Worm (Caenorhabditis elegans): ENCODE measurements around the gene T10B10.9.

DNA sequence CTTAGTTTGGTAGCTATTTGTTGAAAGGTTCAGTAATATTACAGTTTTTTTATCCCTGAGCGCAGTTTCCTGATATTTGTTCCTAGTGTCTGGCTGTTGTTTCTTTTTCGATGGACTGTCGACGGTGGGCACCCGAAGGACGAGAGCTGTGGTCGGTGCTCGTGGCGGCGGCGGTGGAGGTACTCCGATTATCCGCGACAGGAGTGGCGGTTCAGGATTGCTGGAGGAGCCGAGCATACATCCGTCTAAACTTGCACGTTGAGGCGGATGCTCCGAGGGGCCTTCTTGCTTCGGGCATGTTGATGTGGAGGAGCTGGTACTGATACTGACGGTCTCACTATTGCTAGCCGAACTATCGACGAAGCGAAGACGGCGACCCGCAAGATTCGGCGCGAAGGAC lies 36.9 kb upstream of the T10B10.9 start:
- no peak for TF ChIP-seq ama-1 (optimal IDR thresholded peaks at IDR 0.05)
- TF ChIP-seq tra-4 (tag; optimal IDR thresholded peaks at IDR 0.05), result no peak
- TF ChIP-seq hmg-4 (GFP tag; optimal IDR thresholded peaks at IDR 0.05), result no peak
- TF ChIP-seq tbx-11 (GFP tag; IDR thresholded peaks at IDR 0.05), result no peak
- no peak for TF ChIP-seq ets-7 (tag; optimal IDR thresholded peaks at IDR 0.05)
- TF ChIP-seq F13C5.2 (tag; optimal IDR thresholded peaks at IDR 0.05), result no peak
- no peak for TF ChIP-seq ceh-13 (GFP tag; optimal IDR thresholded peaks at IDR 0.05)
- no peak for TF ChIP-seq flt-1 (GFP tag; IDR thresholded peaks at IDR 0.05)
- no peak for TF ChIP-seq tbx-37 (GFP tag; conservative IDR thresholded peaks at IDR 0.05)
- TF ChIP-seq pes-1 (GFP tag; IDR thresholded peaks at IDR 0.05), result no peak
- TF ChIP-seq ceh-36 (tag; optimal IDR thresholded peaks at IDR 0.05), result no peak
- no peak for TF ChIP-seq aly-1 (tag; optimal IDR thresholded peaks at IDR 0.05)

Data from whole organism, early embryonic.